Worm (Caenorhabditis elegans) whole organism, late embryonic: ENCODE measurements around the gene sprr-2.
A peak's percentile ranks its signal among the peaks of the same experiment; 100 is the strongest.

Source experiments
- F13H6.1 ChIP-seq: sonication (generic microtip); optimal IDR thresholded peaks from 2 replicates; lab custom pipeline; 2016; ENCODE audit warnings: missing genetic modification characterization, missing compliant biosample characterization
- K09A11.1 ChIP-seq: sonication (generic microtip); optimal IDR thresholded peaks from 2 replicates; lab custom pipeline; 2017; ENCODE audit warnings: antibody characterized with exemption, mild to moderate bottlenecking, missing genetic modification characterization, missing compliant biosample characterization; ENCODE audit not compliant: insufficient read depth
- ceh-19 ChIP-seq: fragments of 200-800 bp; sonication (Bioruptor generic); optimal IDR thresholded peaks from 2 replicates; lab custom pipeline; 2018; ENCODE audit warnings: mild to moderate bottlenecking, missing genetic modification characterization, missing compliant biosample characterization
- ceh-24 ChIP-seq: sonication (generic microtip); optimal IDR thresholded peaks from 2 replicates; lab custom pipeline; 2016; ENCODE audit warnings: mild to moderate bottlenecking, missing genetic modification characterization, missing compliant biosample characterization
- ceh-31 ChIP-seq: sonication (generic microtip); optimal IDR thresholded peaks from 2 replicates; lab custom pipeline; 2016; ENCODE audit warnings: missing genetic modification characterization, missing compliant biosample characterization
- ceh-34 ChIP-seq: sonication (generic microtip); optimal IDR thresholded peaks from 2 replicates; lab custom pipeline; 2016; ENCODE audit warnings: mild to moderate bottlenecking, missing genetic modification characterization, missing compliant biosample characterization
- ceh-45 ChIP-seq: fragments of 200-800 bp; sonication (Bioruptor generic); IDR thresholded peaks from 2 replicates; pipeline ENCODE4 v1.3.6; 2022; ENCODE audit warnings: missing genetic modification reagents, missing genetic modification characterization, missing compliant biosample characterization
- dmd-4 ChIP-seq: sonication (generic microtip); optimal IDR thresholded peaks from 2 replicates; lab custom pipeline; 2016; ENCODE audit warnings: borderline replicate concordance, missing genetic modification characterization, missing compliant biosample characterization
- eyg-1 ChIP-seq: sonication (generic microtip); optimal IDR thresholded peaks from 2 replicates; lab custom pipeline; 2016; ENCODE audit warnings: missing genotype, missing genetic modification characterization, missing compliant biosample characterization
- fkh-6 ChIP-seq: sonication (generic microtip); optimal IDR thresholded peaks from 2 replicates; lab custom pipeline; 2016; ENCODE audit warnings: missing genetic modification characterization, missing compliant biosample characterization
- hlh-13 ChIP-seq: fragments of 200-800 bp; sonication (Bioruptor generic); optimal IDR thresholded peaks from 2 replicates; lab custom pipeline; 2018; ENCODE audit warnings: mild to moderate bottlenecking, missing genetic modification characterization, missing compliant biosample characterization
- hlh-15 ChIP-seq: sonication (generic microtip); optimal IDR thresholded peaks from 2 replicates; lab custom pipeline; 2016; ENCODE audit warnings: missing genetic modification characterization, missing compliant biosample characterization
- hlh-30 ChIP-seq: sonication (generic microtip); optimal IDR thresholded peaks from 2 replicates; lab custom pipeline; 2017; ENCODE audit warnings: antibody characterized with exemption, missing genetic modification characterization, missing compliant biosample characterization; ENCODE audit not compliant: insufficient read depth
- hlh-6 ChIP-seq: sonication (generic microtip); optimal IDR thresholded peaks from 2 replicates; lab custom pipeline; 2016; ENCODE audit warnings: missing genotype, missing genetic modification characterization, missing compliant biosample characterization
- lim-6 ChIP-seq: sonication (generic microtip); optimal IDR thresholded peaks from 2 replicates; lab custom pipeline; 2016; ENCODE audit warnings: missing genetic modification characterization, missing compliant biosample characterization
- pat-9 ChIP-seq: fragments of 200-800 bp; sonication (Bioruptor generic); optimal IDR thresholded peaks from 2 replicates; lab custom pipeline; 2018; ENCODE audit warnings: mild to moderate bottlenecking, missing genetic modification characterization, moderate library complexity, missing compliant biosample characterization
- pax-1 ChIP-seq: fragments of 150-350 bp; optimal IDR thresholded peaks from 2 replicates; lab custom pipeline; 2014; ENCODE audit warnings: missing biosample characterization, missing genetic modification characterization
- syd-9 ChIP-seq: sonication (generic microtip); optimal IDR thresholded peaks from 2 replicates; lab custom pipeline; 2016; ENCODE audit warnings: mild to moderate bottlenecking, missing genetic modification characterization, moderate library complexity, missing compliant biosample characterization
- tbx-2 ChIP-seq: sonication (generic microtip); optimal IDR thresholded peaks from 2 replicates; lab custom pipeline; 2016; ENCODE audit warnings: missing genetic modification characterization, missing compliant biosample characterization
- tbx-7 ChIP-seq: sonication (generic microtip); optimal IDR thresholded peaks from 2 replicates; lab custom pipeline; 2016; ENCODE audit warnings: missing genotype, missing genetic modification characterization, missing compliant biosample characterization
- ttx-3 ChIP-seq: sonication (generic microtip); optimal IDR thresholded peaks from 2 replicates; lab custom pipeline; 2016; ENCODE audit warnings: missing genetic modification reagents, missing genetic modification characterization, missing compliant biosample characterization
- unc-3 ChIP-seq, 2 experiments: fragments of 200-800 bp in 1 of 2; sonication (Bioruptor generic) in 1 of 2; sonication (generic microtip) in 1 of 2; conservative IDR thresholded peaks in 1 of 2; optimal IDR thresholded peaks in 1 of 2; 2 replicates each; pipeline versions ENCODE4 v1.3.6 to Lab custom; 2016 to 2022; ENCODE audit warnings: missing compliant biosample characterization in 2 of 2, missing genetic modification characterization in 2 of 2, missing genetic modification reagents in 1 of 2
- unc-55 ChIP-seq: sonication (generic microtip); optimal IDR thresholded peaks from 2 replicates; lab custom pipeline; 2017; ENCODE audit warnings: missing biosample characterization, missing genetic modification reagents, missing genetic modification characterization
- unc-86 ChIP-seq: sonication (generic microtip); optimal IDR thresholded peaks from 2 replicates; lab custom pipeline; 2016; ENCODE audit warnings: missing genetic modification characterization, missing compliant biosample characterization
- ztf-16 ChIP-seq: sonication (generic microtip); optimal IDR thresholded peaks from 2 replicates; lab custom pipeline; 2017; ENCODE audit warnings: missing genetic modification characterization, missing compliant biosample characterization

sprr-2 gene

ce11 chrX:14853712-14854217, 60.5 kb downstream of the sprr-2 start, which contains the start of the genes C27C12.1 and C27C12.4 (continued):
- TF ChIP-seq hlh-30 (tag; lab: Kevin White, UChicago) (peak; percentile 59), pat-9 (tag; lab: Kevin White, UChicago) (no peak), unc-3 (GFP tag; conservative IDR thresholded peaks at IDR 0.05; lab: Robert Waterston, UW) (no peak), unc-3 (tag; optimal IDR thresholded peaks at IDR 0.05; lab: Kevin White, UChicago) (no peak), tbx-7 (peak; percentile 15), eyg-1 (no peak), ceh-24 (tag; lab: Kevin White, UChicago) (no peak), hlh-13 (GFP tag; lab: Kevin White, UChicago) (no peak), pax-1 (tag; lab: Kevin White, UChicago) (peak; percentile 62), dmd-4 (tag; lab: Kevin White, UChicago) (no peak), hlh-15 (tag; lab: Kevin White, UChicago) (no peak), unc-55 (GFP tag; lab: Kevin White, UChicago) (peak; percentile 53), syd-9 (tag; lab: Kevin White, UChicago) (peak; percentile 30), ztf-16 (no peak), ceh-19 (GFP tag; lab: Kevin White, UChicago) (no peak), lim-6 (tag; lab: Kevin White, UChicago) (no peak), unc-86 (tag; lab: Kevin White, UChicago) (no peak), ceh-34 (tag; lab: Kevin White, UChicago) (peak; percentile 44), hlh-6 (tag; lab: Kevin White, UChicago) (peak; percentile 47), tbx-2 (tag; lab: Kevin White, UChicago) (peak; percentile 88), fkh-6 (peak; percentile 63), ceh-31 (tag; lab: Kevin White, UChicago) (peak; percentile 89), F13H6.1 (tag; lab: Kevin White, UChicago) (peak; percentile 55), ttx-3 (tag; lab: Kevin White, UChicago) (no peak), ceh-45 (no peak), K09A11.1 (no peak)
